Fruit fly (Drosophila melanogaster) Kc167 (cell line): ENCODE results near the gene CG7239.

Experiments
- Myc ChIP-seq: fragments of >200 bp; optimal IDR thresholded peaks from 2 replicates; lab custom pipeline; 2017; ENCODE audit warnings: missing external identifiers
- h ChIP-seq: fragments of >200 bp; optimal IDR thresholded peaks from 3 replicates; lab custom pipeline; 2018; ENCODE audit warnings: missing external identifiers
- insv ChIP-seq: fragments of >200 bp; optimal IDR thresholded peaks from 3 replicates; lab custom pipeline; 2018; ENCODE audit warnings: missing external identifiers
- psq ChIP-seq: fragments of >200 bp; optimal IDR thresholded peaks from 2 replicates; lab custom pipeline; 2017; ENCODE audit warnings: missing external identifiers
- ttk ChIP-seq: sonication (Bioruptor generic); optimal IDR thresholded peaks from 2 replicates; lab custom pipeline; 2017; ENCODE audit warnings: missing external identifiers

DNA sequence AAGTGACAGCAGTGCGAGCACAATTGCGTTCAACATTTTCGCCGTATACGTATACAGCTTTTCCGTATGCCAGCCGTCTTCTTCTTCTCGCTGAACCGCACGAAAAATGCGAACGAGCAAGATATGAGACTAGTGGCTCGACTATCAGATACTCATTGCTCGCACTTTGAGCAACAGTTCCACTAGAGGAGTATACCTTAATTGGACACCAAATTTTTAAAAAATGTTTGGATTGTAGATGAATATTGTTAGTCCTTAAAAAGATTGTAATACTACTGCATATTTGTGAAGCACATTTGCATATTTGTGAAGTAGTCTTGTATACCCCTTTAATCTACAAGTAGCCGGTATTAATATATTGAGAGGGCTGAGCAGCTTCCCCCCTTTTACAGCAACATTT, 23.9 kb upstream of the CG7239 start:
- TF ChIP-seq h (lab: Kevin White, UChicago) (no peak), insv (lab: Kevin White, UChicago) (no peak), psq (lab: Kevin White, UChicago) (no peak), Myc (no peak), ttk (no peak)
